Worm (Caenorhabditis elegans) whole organism, L4/young adult: ENCODE results near the gene B0310.1.

ENCODE experiments used
- W03F9.2 ChIP-seq: fragments of 150-350 bp; optimal IDR thresholded peaks from 2 replicates; lab custom pipeline; 2014; ENCODE audit warnings: missing biosample characterization, missing genetic modification characterization
- dao-5 ChIP-seq: sonication (generic microtip); optimal IDR thresholded peaks from 2 replicates; lab custom pipeline; 2016; ENCODE audit warnings: missing genotype, missing genetic modification characterization, moderate library complexity, missing compliant biosample characterization
- him-1 ChIP-seq: sonication (generic microtip); optimal IDR thresholded peaks from 2 replicates; lab custom pipeline; 2016; ENCODE audit warnings: missing genotype, missing genetic modification reagents, missing genetic modification characterization, missing compliant biosample characterization

- TF ChIP-seq him-1 (tag; lab: Kevin White, UChicago) (no peak), W03F9.2 (tag; lab: Kevin White, UChicago) (no peak), dao-5 (tag; lab: Kevin White, UChicago) (no peak)
These were observed 13.8 kb downstream of the B0310.1 start, which contains the start of gene B0310.2 for ce11 chrX:506848-507247.
